Fruit fly (Drosophila melanogaster) whole organism, embryonic: ENCODE results near the gene CG33552.

ENCODE experiments used
- Asciz ChIP-seq: fragments of 200-800 bp; sonication (Bioruptor generic); optimal IDR thresholded peaks from 2 replicates; lab custom pipeline; 2017; ENCODE audit warnings: missing biosample characterization, mild to moderate bottlenecking, missing genetic modification characterization, missing genetic modification reagents
- CG11093 ChIP-seq: fragments of 200-800 bp; sonication (Bioruptor generic); IDR thresholded peaks from 3 replicates; pipeline ENCODE4 v1.3.6; 2022; ENCODE audit warnings: missing biosample characterization, missing genetic modification characterization
- CG12769 ChIP-seq: fragments of 200-800 bp; sonication (Bioruptor generic); optimal IDR thresholded peaks from 2 replicates; lab custom pipeline; 2019; ENCODE audit warnings: missing biosample characterization, mild to moderate bottlenecking, missing genetic modification characterization, moderate library complexity
- CG13123 ChIP-seq: fragments of 200-800 bp; sonication (Bioruptor generic); optimal IDR thresholded peaks from 2 replicates; lab custom pipeline; 2016; ENCODE audit warnings: missing biosample characterization, missing genetic modification characterization
- CG13424 ChIP-seq: fragments of 200-800 bp; sonication (Bioruptor generic); optimal IDR thresholded peaks from 2 replicates; lab custom pipeline; 2019; ENCODE audit warnings: missing biosample characterization, mild to moderate bottlenecking, missing genetic modification characterization, moderate library complexity
- CG15073 ChIP-seq: fragments of 200-800 bp; sonication (Bioruptor generic); optimal IDR thresholded peaks from 2 replicates; lab custom pipeline; 2016; ENCODE audit warnings: missing biosample characterization, missing genetic modification characterization
- CG15696 ChIP-seq: fragments of 200-800 bp; sonication (Bioruptor generic); optimal IDR thresholded peaks from 2 replicates; lab custom pipeline; 2019; ENCODE audit warnings: missing biosample characterization, mild to moderate bottlenecking, missing genetic modification characterization, moderate library complexity
- CG16815 ChIP-seq: fragments of 200-800 bp; sonication (Bioruptor generic); optimal IDR thresholded peaks from 3 replicates; lab custom pipeline; 2017; ENCODE audit warnings: missing biosample characterization, mild to moderate bottlenecking, missing genetic modification characterization
- CG18619 ChIP-seq: fragments of 200-800 bp; sonication (Bioruptor generic); optimal IDR thresholded peaks from 3 replicates; lab custom pipeline; 2017; ENCODE audit warnings: missing biosample characterization, mild to moderate bottlenecking, missing genetic modification characterization
- CG2129 ChIP-seq: fragments of 200-800 bp; sonication (Bioruptor generic); IDR thresholded peaks from 2 replicates; pipeline ENCODE4 v1.3.6; 2022; ENCODE audit warnings: missing biosample characterization, missing genetic modification characterization; ENCODE audit not compliant: partially characterized antibody
- CG30431 ChIP-seq: fragments of 200-800 bp; sonication (Bioruptor generic); optimal IDR thresholded peaks from 2 replicates; lab custom pipeline; 2017; ENCODE audit warnings: missing biosample characterization, missing genetic modification characterization
- CG32532 ChIP-seq: fragments of 200-800 bp; sonication (Bioruptor generic); IDR thresholded peaks from 2 replicates; pipeline ENCODE4 v1.3.6; 2022; ENCODE audit warnings: missing biosample characterization, missing genetic modification characterization
- CG3281 ChIP-seq: fragments of 200-800 bp; sonication (Bioruptor generic); optimal IDR thresholded peaks from 3 replicates; lab custom pipeline; 2017; ENCODE audit warnings: missing biosample characterization, mild to moderate bottlenecking, missing genetic modification characterization
- CG3726 ChIP-seq: fragments of 200-800 bp; sonication (Bioruptor generic); IDR thresholded peaks from 3 replicates; pipeline ENCODE4, ENCODE4 v1.3.6; 2022; ENCODE audit warnings: missing biosample characterization, missing genetic modification characterization
- CG3838 ChIP-seq: fragments of 200-800 bp; sonication (Bioruptor generic); optimal IDR thresholded peaks from 3 replicates; lab custom pipeline; 2016; ENCODE audit warnings: missing biosample characterization, missing genetic modification characterization
- CG3995 ChIP-seq: fragments of 200-800 bp; sonication (Bioruptor generic); optimal IDR thresholded peaks from 3 replicates; lab custom pipeline; 2016; ENCODE audit warnings: missing biosample characterization, missing genetic modification characterization
- CG5180 ChIP-seq: fragments of 200-800 bp; sonication (Bioruptor generic); optimal IDR thresholded peaks from 3 replicates; lab custom pipeline; 2017; ENCODE audit warnings: missing biosample characterization, missing genetic modification characterization, mild to moderate bottlenecking, moderate library complexity, missing genetic modification reagents
- CG7271 ChIP-seq: fragments of 200-800 bp; sonication (Bioruptor generic); optimal IDR thresholded peaks from 2 replicates; lab custom pipeline; 2018; ENCODE audit warnings: missing biosample characterization, mild to moderate bottlenecking, missing genetic modification characterization, moderate library complexity
- CG7928 ChIP-seq: fragments of 200-800 bp; sonication (Bioruptor generic); optimal IDR thresholded peaks from 2 replicates; lab custom pipeline; 2017; ENCODE audit warnings: missing biosample characterization, mild to moderate bottlenecking, missing genetic modification characterization
- CTCF ChIP-seq: fragments of 200-800 bp; sonication (Bioruptor generic); optimal IDR thresholded peaks from 2 replicates; lab custom pipeline; 2017; ENCODE audit warnings: missing biosample characterization, mild to moderate bottlenecking, missing genetic modification characterization, moderate library complexity
- Dek ChIP-seq: fragments of 200-800 bp; sonication (Bioruptor generic); optimal IDR thresholded peaks from 3 replicates; lab custom pipeline; 2019; ENCODE audit warnings: missing biosample characterization, mild to moderate bottlenecking, missing genetic modification characterization, moderate library complexity
- Doc2 ChIP-seq: fragments of 200-800 bp; sonication (Bioruptor generic); IDR thresholded peaks from 2 replicates; pipeline ENCODE4 v1.3.6; 2022; ENCODE audit warnings: missing biosample characterization, missing genetic modification characterization
- Elba2 ChIP-seq: fragments of 200-800 bp; sonication (Bioruptor generic); optimal IDR thresholded peaks from 3 replicates; lab custom pipeline; 2016; ENCODE audit warnings: missing biosample characterization, missing genetic modification characterization
- GATAe ChIP-seq: fragments of 200-800 bp; sonication (Bioruptor generic); conservative IDR thresholded peaks from 2 replicates; pipeline ENCODE4 v1.3.6; 2022; ENCODE audit warnings: missing biosample characterization, missing genetic modification characterization
- HmgZ ChIP-seq: fragments of 200-800 bp; sonication (Bioruptor generic); optimal IDR thresholded peaks from 2 replicates; lab custom pipeline; 2018; ENCODE audit warnings: missing biosample characterization, mild to moderate bottlenecking, missing genetic modification characterization
- Hr78 ChIP-seq, 2 experiments: fragments of 200-800 bp in 1 of 2; fragments of >200 bp in 1 of 2; sonication (Bioruptor generic) in 1 of 2; optimal IDR thresholded peaks; 2 replicates each; lab custom pipeline; 2017 to 2019; ENCODE audit warnings: missing biosample characterization in 2 of 2, missing genetic modification characterization in 2 of 2, mild to moderate bottlenecking in 1 of 2, moderate library complexity in 1 of 2
- MBD-R2 ChIP-seq: fragments of 200-800 bp; sonication (Bioruptor generic); IDR thresholded peaks from 2 replicates; pipeline ENCODE4 v1.3.6; 2022; ENCODE audit warnings: missing biosample characterization, missing genetic modification characterization
- Mad ChIP-seq: fragments of 200-800 bp; sonication (Bioruptor generic); optimal IDR thresholded peaks from 2 replicates; lab custom pipeline; 2016; ENCODE audit warnings: missing biosample characterization, missing genetic modification characterization
- Mrtf ChIP-seq: fragments of 200-800 bp; sonication (Bioruptor generic); IDR thresholded peaks from 3 replicates; pipeline ENCODE4 v1.3.6; 2022; ENCODE audit warnings: missing biosample characterization, missing genetic modification characterization
- Scr ChIP-seq: fragments of 200-800 bp; sonication (Bioruptor generic); IDR thresholded peaks from 2 replicates; pipeline ENCODE4 v1.3.6; 2022; ENCODE audit warnings: missing biosample characterization, missing genetic modification characterization; ENCODE audit not compliant: partially characterized antibody
- Spps ChIP-seq: fragments of 200-800 bp; sonication (Bioruptor generic); optimal IDR thresholded peaks from 2 replicates; lab custom pipeline; 2018; ENCODE audit warnings: missing biosample characterization, mild to moderate bottlenecking, missing genetic modification characterization
- Trl ChIP-seq, 3 experiments: fragments of >200 bp in 2 of 3; fragments of 200-800 bp in 1 of 3; sonication (Bioruptor generic) in 1 of 3; optimal IDR thresholded peaks; 2 replicates in 1 of 3; 3 replicates in 2 of 3; lab custom pipeline; 2016 to 2017; ENCODE audit warnings: missing biosample characterization in 1 of 3, missing genetic modification characterization in 1 of 3
- amos ChIP-seq: fragments of 200-800 bp; sonication (Bioruptor generic); IDR thresholded peaks from 2 replicates; pipeline ENCODE4 v1.3.6; 2022; ENCODE audit warnings: missing biosample characterization, missing genetic modification characterization; ENCODE audit not compliant: partially characterized antibody
- aop ChIP-seq: fragments of 200-800 bp; sonication (Bioruptor generic); IDR thresholded peaks from 2 replicates; pipeline ENCODE4 v1.3.6; 2022; ENCODE audit warnings: missing biosample characterization, missing genetic modification characterization
- ase ChIP-seq: fragments of 200-800 bp; sonication (Bioruptor generic); IDR thresholded peaks from 3 replicates; pipeline ENCODE4 v1.3.6; 2022; ENCODE audit warnings: missing biosample characterization, missing genetic modification characterization
- az2 ChIP-seq: fragments of 200-800 bp; sonication (Bioruptor generic); optimal IDR thresholded peaks from 3 replicates; lab custom pipeline; 2016; ENCODE audit warnings: missing biosample characterization, missing genetic modification characterization
- chn ChIP-seq: fragments of 200-800 bp; sonication (Bioruptor generic); optimal IDR thresholded peaks from 2 replicates; lab custom pipeline; 2016; ENCODE audit warnings: missing biosample characterization, missing genetic modification characterization
- eve ChIP-seq, 2 experiments: fragments of >200 bp; optimal IDR thresholded peaks; 2 replicates each; lab custom pipeline; 2017; ENCODE audit warnings: missing biosample characterization in 2 of 2, missing genetic modification characterization in 2 of 2
- fd64A ChIP-seq: fragments of 200-800 bp; sonication (Bioruptor generic); optimal IDR thresholded peaks from 3 replicates; lab custom pipeline; 2018; ENCODE audit warnings: missing biosample characterization, mild to moderate bottlenecking, missing genetic modification characterization
- fru ChIP-seq: fragments of >200 bp; optimal IDR thresholded peaks from 2 replicates; lab custom pipeline; 2017
- grn ChIP-seq: fragments of 200-800 bp; sonication (Bioruptor generic); optimal IDR thresholded peaks from 3 replicates; lab custom pipeline; 2017; ENCODE audit warnings: missing biosample characterization, missing genetic modification characterization
- her ChIP-seq: fragments of 200-800 bp; sonication (Bioruptor generic); optimal IDR thresholded peaks from 2 replicates; lab custom pipeline; 2016; ENCODE audit warnings: missing biosample characterization, missing genetic modification characterization
- jumu ChIP-seq: fragments of 200-800 bp; sonication (Bioruptor generic); optimal IDR thresholded peaks from 3 replicates; lab custom pipeline; 2016; ENCODE audit warnings: missing biosample characterization, missing genetic modification characterization
- lola ChIP-seq, 3 experiments: fragments of >200 bp in 2 of 3; fragments of 200-800 bp in 1 of 3; sonication (Bioruptor generic) in 1 of 3; optimal IDR thresholded peaks; 2 replicates each; lab custom pipeline; 2017 to 2019; ENCODE audit warnings: missing biosample characterization in 3 of 3, missing genetic modification characterization in 3 of 3, mild to moderate bottlenecking in 1 of 3, moderate library complexity in 1 of 3
- pan ChIP-seq, 4 experiments: fragments of >200 bp in 3 of 4; fragments of 200-800 bp in 1 of 4; sonication (Bioruptor generic) in 1 of 4; optimal IDR thresholded peaks in 3 of 4; IDR thresholded peaks in 1 of 4; 2 replicates each; pipeline versions ENCODE4 v1.3.6 to Lab custom; 2017 to 2022; ENCODE audit warnings: missing biosample characterization in 2 of 4, missing genetic modification characterization in 2 of 4, mixed read lengths in 1 of 4
- repo ChIP-seq: fragments of 200-800 bp; sonication (Bioruptor generic); optimal IDR thresholded peaks from 2 replicates; lab custom pipeline; 2016; ENCODE audit warnings: missing biosample characterization, missing genetic modification characterization
- salm ChIP-seq: fragments of 200-800 bp; sonication (Bioruptor generic); optimal IDR thresholded peaks from 2 replicates; lab custom pipeline; 2018; ENCODE audit warnings: missing biosample characterization, mild to moderate bottlenecking, missing genetic modification characterization
- schlank ChIP-seq: fragments of 200-800 bp; sonication (Bioruptor generic); optimal IDR thresholded peaks from 2 replicates; lab custom pipeline; 2018; ENCODE audit warnings: missing biosample characterization, mild to moderate bottlenecking, missing genetic modification characterization
- scrt ChIP-seq: fragments of 200-800 bp; sonication (Bioruptor generic); optimal IDR thresholded peaks from 2 replicates; lab custom pipeline; 2018; ENCODE audit warnings: missing biosample characterization, mild to moderate bottlenecking, missing genetic modification characterization, moderate library complexity
- yki ChIP-seq: fragments of >200 bp; optimal IDR thresholded peaks from 3 replicates; lab custom pipeline; 2018
- zen ChIP-seq: fragments of 200-800 bp; sonication (Bioruptor generic); optimal IDR thresholded peaks from 3 replicates; lab custom pipeline; 2018; ENCODE audit warnings: missing biosample characterization, mild to moderate bottlenecking, missing genetic modification characterization, moderate library complexity

CG33552 gene

DNA sequence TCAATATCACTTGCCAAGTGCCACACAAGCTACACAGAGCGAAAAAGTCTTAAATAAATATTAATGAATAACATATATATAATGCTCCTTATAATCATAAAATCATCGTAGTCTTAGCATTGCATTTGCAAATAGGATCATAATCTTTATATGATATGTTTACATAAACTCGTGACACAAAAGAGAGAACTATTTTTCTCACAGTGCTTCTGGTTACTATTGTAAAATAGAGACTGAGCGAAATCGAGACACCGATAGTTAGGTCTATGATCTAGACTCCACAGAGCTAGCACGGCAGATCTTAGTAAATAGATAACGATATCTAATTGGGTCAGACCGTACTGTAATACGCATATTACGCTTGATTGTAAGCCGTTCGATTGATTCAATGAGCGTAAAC is 27.4 kb downstream of the CG33552 start (continued):
- TF ChIP-seq Mad (GFP tag; lab: Kevin White, UChicago) (no peak), CG13123 (no peak), CG32532 (no peak), CG5180 (no peak), repo (GFP tag; lab: Kevin White, UChicago) (no peak), zen (tag; lab: Kevin White, UChicago) (no peak), Mrtf (GFP tag; lab: Robert Waterston, UW) (peak; percentile 69; the same call in 2 of the 3 replicates), CG18619 (GFP tag; lab: Kevin White, UChicago) (peak; percentile 49), CG3726 (no peak), CG30431 (GFP tag; lab: Kevin White, UChicago) (peak; percentile 38), ase (GFP tag; lab: Robert Waterston, UW) (no peak), chn (GFP tag; lab: Kevin White, UChicago) (peak; percentile 18), MBD-R2 (GFP tag; lab: Robert Waterston, UW) (peak; percentile 33; the same call in 1 of the 2 replicates), Doc2 (no peak), GATAe (GFP tag; lab: Robert Waterston, UW) (no peak), CG15696 (tag; lab: Kevin White, UChicago) (no peak), scrt (GFP tag; lab: Kevin White, UChicago) (no peak), eve (GFP tag; optimal IDR thresholded peaks at IDR 0.05; lab: Kevin White, UChicago) (peak in 1 of 2 experiments; percentile 84), HmgZ (tag; lab: Kevin White, UChicago) (peak; percentile 24), CG3281 (GFP tag; lab: Kevin White, UChicago) (no peak), pan (optimal IDR thresholded peaks at IDR 0.05; lab: Kevin White, UChicago) (no peak), pan (GFP tag; optimal IDR thresholded peaks at IDR 0.05 in 1 of 2, IDR thresholded peaks at IDR 0.05 in 1 of 2) (no peak), Elba2 (GFP tag; lab: Kevin White, UChicago) (no peak), fd64A (GFP tag; lab: Kevin White, UChicago) (no peak), CG7271 (tag; lab: Kevin White, UChicago) (no peak), CG3995 (GFP tag; lab: Kevin White, UChicago) (no peak), Spps (tag; lab: Kevin White, UChicago) (no peak), az2 (peak; percentile 66), CG12769 (tag; lab: Kevin White, UChicago) (peak; percentile 18), CG16815 (no peak), CG2129 (no peak), CG3838 (GFP tag; lab: Kevin White, UChicago) (no peak), jumu (GFP tag; lab: Kevin White, UChicago) (no peak), Asciz (no peak), CG15073 (GFP tag; lab: Kevin White, UChicago) (no peak), amos (GFP tag; lab: Robert Waterston, UW) (no peak), fru (no peak), her (no peak), CG11093 (GFP tag; lab: Robert Waterston, UW) (no peak), Dek (tag; lab: Kevin White, UChicago) (peak; percentile 65), schlank (no peak), CG7928 (GFP tag; lab: Kevin White, UChicago) (no peak), Trl (optimal IDR thresholded peaks at IDR 0.05; lab: Kevin White, UChicago) (no peak), Trl (GFP tag; optimal IDR thresholded peaks at IDR 0.05; lab: Kevin White, UChicago) (no peak), aop (0 out of 2 replicates have a peak, but pooled peaks have one; percentile 20), salm (tag; lab: Kevin White, UChicago) (peak; percentile 32), CG13424 (tag; lab: Kevin White, UChicago) (peak; percentile 83), Hr78 (GFP tag; optimal IDR thresholded peaks at IDR 0.05; lab: Kevin White, UChicago) (peak in 1 of 2 experiments; percentile 16), Scr (GFP tag; lab: Robert Waterston, UW) (no peak), grn (GFP tag; lab: Kevin White, UChicago) (peak; percentile 71), CTCF (GFP tag; lab: Kevin White, UChicago) (no peak), lola (GFP tag; optimal IDR thresholded peaks at IDR 0.05; lab: Kevin White, UChicago) (peak in 1 of 3 experiments; percentile 57), yki (lab: Kevin White, UChicago) (no peak)
